Worm (Caenorhabditis elegans) whole organism, dauer: ENCODE data around the gene mcd-1.

Experiments
- unc-62 ChIP-seq: sonication (generic microtip); optimal IDR thresholded peaks from 2 replicates; lab custom pipeline; 2017; ENCODE audit warnings: missing biosample characterization, missing genetic modification reagents, missing genetic modification characterization

mcd-1 gene

DNA sequence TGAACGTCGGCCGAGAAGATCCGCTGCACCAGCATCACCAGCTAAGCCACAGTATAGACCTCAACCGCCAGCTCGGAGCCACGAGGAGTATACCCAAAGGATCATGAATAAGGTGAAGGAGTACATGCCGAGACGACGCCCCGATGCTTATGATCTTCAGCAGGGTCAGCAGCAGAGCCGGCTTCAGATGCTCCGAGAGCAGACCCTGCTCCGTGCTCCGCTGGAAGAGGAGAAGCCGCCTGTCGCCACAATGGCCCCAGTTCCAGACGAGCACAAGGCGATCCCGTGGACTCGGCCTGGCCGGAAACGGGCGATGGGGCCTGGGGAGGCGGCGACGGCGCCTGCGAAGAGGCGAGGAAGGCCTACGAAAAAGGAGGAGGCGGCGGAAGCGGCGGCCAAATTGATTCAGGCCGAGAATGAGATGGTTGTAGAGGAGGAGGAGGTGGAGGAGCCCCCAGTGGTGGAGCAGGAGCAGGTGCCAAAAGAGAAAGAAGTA, 8.0 kb downstream of the mcd-1 start:
- TF ChIP-seq unc-62, result no peak

DNA sequence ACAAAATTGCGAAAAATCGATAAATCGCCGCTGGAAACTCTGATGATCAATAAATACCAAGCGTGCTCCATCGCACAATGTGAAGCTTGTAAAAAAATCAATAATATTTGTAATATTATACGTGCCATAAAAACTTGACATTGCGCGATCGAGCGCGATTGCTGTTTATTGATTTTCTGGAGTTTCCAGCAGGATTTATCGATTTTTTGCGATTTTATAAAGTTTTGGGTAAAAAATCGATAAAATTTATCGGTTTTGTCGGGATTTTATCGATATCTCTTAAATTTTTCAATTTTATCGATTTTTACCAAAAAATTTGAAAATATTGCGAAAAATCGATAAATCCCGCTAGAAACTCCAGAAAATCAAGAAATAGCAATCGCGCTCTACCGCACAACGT, 11.4 kb downstream of the mcd-1 start:
- no peak for TF ChIP-seq unc-62

DNA sequence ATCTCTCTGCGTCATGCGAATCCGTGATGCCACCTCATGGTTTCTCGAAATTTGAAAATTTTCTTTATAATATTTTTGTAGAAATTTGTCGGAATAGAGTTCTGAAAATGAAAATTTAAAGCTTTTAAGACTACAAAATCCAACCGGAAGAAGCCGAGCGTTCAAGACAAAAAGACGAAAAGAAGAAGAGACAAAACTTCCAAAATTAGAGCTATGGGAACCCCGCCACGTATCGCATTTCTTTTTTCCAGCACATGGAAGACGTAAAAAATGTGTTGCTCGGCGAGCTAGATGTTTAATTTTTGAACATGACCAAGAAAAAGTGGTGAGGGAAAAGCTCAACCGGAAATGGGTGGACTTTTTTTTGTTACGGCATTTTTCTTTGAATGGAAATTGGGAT, 13.7 kb downstream of the mcd-1 start, which contains the start of gene W02B8.1:
TSS of gene W02B8.1 (minus strand) at position 101 of the 400 bp plus-strand sequence.
- no peak for TF ChIP-seq unc-62

DNA sequence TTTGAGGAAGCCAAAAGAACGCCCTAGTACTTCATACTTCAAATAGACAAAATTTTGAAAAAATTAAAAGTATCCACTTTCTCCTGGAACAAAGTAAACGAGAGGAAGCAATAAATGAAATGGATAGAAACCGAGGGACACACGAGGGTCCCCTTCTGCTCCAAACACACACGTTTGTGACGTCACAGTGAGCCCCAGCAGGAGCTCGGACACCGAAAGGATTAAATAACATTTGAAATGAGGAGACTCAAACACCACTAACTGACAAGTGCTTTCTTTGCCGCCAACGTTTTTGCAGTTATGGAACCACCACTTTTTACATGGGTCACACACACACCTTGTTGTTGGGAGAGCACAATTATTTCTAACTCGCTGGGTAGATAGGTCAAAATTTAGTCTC, 15.1 kb downstream of the mcd-1 start:
- TF ChIP-seq unc-62, result no peak

DNA sequence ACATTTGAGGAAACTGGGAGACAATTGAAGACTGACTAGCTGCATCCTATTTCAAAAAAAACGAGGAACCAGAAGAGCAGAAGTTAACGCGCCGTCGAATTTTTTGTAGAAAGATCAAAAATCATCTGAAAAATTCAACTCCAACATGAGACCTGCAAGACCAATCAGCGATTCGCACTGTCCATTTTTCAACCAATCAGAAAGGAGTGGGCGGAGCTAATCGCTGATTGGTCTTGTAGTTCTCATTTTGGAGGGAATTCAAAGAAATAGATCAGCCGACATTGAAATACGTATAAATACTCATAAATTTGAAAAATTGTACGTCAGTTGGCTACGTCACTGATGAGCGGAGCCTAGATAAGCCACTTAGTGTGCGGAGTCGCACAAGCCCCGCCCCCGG, 19.3 kb downstream of the mcd-1 start:
- no peak for TF ChIP-seq unc-62

DNA sequence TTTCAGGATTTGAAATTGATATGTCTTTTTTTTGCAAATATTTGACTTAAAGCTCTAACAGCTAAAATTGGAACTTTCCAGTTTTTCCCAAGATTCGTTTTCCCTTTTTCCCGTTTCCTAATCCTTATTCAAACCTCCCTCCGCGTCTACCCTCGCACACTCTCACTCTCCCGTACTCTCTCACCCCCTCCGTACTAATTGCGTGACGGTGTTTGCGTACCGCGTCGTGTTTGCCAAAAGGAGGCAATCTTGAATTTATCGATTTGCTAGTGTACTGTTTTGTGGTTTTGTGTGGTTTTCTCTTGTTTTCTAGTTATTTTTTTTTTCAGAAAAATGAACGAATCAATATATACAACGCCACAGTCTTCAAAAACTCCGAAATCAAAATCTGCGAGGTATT, 20.2 kb downstream of the mcd-1 start, which contains the start of gene citk-1:
TSS of gene citk-1 (plus strand) at position 323 of the 400 bp plus-strand sequence.
- TF ChIP-seq unc-62, result no peak

DNA sequence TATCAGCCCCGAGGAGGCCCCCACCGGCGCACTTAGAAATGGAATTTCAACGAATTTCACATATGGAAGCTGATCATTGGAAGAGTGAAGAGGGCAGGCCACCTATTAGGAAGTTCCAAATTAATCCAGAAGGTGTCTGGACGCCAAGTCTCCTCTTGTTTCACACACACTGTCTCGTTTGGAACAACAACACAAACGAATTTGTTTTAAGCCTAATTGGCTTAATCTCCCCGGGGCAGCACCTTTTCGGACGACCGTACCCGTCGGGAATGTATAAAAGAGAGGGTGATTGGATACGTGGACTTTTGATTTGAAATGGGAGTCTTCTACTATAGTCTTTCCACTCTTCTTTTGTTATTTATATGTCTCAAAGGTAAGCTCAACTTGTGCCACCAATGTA, 27.7 kb downstream of the mcd-1 start, which contains the start of gene mltn-3:
TSS of gene mltn-3 (plus strand) at position 301 of the 400 bp plus-strand sequence.
- no peak for TF ChIP-seq unc-62

DNA sequence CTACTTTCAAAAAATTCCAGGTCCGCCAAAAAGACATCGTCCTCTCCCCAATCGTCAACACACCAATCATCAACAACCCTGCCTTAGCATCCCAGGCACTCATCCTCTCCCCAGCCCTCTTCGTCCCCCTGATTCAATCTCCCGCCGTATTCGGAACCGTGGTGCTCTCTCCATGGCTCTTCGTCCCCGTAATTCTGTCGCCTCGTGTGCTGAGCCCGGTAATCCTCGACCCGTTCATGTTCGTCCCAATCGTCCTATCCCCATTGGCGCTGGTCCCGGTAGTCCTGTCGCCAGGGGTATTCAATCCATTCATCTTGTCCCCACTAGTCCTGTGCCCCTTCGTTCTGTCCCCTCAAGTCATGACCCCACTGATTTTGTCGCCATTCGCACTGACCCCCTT, 30.8 kb downstream of the mcd-1 start:
- TF ChIP-seq unc-62, result no peak

DNA sequence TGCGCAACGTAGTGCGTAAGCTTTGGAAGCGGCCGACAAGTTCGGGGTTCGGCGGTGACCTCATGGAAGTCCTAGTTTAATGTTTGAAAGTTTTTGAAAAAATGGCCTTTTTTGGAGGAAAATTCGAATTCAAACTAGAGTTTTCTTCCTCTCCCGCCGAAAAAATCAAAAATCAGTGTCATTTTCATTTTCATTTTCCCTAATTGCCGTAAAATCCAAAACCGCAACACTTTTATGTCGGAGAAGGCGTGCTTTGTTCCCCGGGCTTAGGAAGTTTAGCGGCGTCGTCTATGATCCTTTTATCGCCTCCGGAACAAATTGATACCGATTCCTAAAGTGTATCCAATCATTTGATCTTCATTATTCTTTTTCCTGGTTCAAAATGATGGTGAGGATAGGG, 36.6 kb downstream of the mcd-1 start, which contains the start of gene mltn-5:
TSS of gene mltn-5 (plus strand) at position 301 of the 400 bp plus-strand sequence.
- no peak for TF ChIP-seq unc-62

DNA sequence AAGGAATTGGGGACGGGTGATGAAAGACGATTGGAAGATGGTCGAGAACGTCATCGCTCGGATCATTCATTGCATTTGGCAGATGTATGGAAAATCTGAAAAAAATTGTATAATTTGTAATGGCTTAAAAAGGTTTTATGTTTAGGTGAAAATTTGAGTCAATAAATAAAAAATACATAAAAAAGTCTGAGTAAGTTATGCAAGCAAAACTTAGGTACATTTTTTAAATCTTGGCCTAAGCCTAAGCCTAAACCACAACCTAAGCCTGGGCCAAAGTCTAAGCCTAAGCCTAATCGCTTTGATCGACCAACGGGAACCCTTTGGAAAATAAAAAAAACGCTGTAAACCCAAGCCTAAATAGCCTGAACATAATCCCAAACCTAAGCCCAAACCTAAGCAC, 43.6 kb downstream of the mcd-1 start, which contains the start of gene hot-3:
TSS of gene hot-3 (minus strand) at position 101 of the 400 bp plus-strand sequence.
- no peak for TF ChIP-seq unc-62

DNA sequence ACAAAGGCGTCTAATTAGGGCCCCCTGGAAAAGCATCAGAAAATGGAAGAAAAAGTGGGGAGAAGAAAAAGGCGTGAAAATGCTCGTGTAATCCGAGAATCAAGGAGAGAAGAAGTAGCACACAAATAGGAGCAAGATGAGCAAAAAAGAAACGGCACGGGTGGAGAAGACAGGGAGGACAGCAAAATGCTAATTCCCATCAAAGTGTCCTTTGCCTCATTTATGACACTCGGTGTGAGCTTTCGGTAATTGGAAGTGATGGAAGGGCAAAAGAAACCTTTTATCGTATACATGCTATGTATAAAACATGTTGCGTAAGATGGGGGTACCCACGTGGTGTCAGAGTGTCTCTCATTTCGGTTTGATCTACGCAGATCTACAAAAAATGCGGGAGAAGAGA, 45.2 kb downstream of the mcd-1 start:
- no peak for TF ChIP-seq unc-62

DNA sequence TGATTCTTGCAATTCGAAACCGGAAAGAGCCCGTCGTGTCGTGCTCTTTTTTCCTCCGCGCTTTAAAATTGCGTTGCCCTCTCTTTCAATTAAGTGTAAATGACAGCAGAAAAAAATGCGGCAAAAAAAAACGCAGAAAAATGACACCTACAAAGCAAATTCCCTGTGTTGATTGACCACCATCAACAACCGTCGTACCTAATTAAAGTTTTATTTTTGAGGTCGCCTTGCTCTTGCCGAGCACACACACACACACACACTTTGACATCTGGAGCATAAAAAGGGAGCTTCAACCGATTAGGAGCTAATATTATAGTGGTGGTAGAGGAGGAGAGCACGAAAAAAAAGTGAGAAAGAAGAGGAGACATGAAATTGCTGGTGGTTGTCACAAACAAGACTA, 47.6 kb downstream of the mcd-1 start:
- no peak for TF ChIP-seq unc-62

DNA sequence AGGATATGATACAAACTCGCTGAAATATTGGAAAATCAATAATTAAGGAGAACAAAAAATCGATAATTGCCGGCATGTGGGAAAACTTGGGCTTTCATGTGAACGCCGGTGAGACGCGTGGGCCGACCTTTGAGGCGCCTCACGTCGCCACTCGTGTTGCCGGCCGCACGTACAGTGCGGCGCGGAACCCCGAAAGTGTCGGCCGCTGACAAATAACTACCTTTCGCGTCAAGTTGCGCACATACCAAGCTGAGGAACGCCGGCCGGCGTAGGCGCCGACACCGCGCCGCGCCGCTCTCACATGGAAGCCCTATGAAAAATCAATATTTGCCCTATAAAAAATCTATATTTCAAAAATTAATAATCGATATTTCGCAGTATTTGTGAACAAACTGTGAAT, 49.9 kb downstream of the mcd-1 start:
- TF ChIP-seq unc-62, result no peak

DNA sequence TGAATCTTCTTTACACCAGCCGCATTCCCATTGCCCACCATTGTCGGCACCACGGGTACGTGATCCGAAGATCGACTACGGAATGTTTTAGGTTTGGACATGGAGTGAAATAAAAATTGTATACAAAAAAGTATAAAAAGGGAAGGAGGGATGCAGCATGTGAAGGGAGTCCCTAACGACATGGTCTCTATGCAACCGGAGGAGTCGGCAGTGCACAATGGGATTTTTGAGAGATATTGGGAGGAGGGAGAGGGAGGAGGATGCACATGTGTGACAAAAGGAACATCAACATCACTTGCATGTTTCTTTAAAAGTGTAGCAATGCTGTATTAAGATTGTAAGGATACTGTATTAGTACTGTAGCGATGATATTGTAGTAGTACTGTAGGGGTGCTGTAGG, 51.2 kb downstream of the mcd-1 start, which contains the start of gene W07G1.1:
TSS of gene W07G1.1 (minus strand) at position 101 of the 400 bp plus-strand sequence.
- no peak for TF ChIP-seq unc-62

DNA sequence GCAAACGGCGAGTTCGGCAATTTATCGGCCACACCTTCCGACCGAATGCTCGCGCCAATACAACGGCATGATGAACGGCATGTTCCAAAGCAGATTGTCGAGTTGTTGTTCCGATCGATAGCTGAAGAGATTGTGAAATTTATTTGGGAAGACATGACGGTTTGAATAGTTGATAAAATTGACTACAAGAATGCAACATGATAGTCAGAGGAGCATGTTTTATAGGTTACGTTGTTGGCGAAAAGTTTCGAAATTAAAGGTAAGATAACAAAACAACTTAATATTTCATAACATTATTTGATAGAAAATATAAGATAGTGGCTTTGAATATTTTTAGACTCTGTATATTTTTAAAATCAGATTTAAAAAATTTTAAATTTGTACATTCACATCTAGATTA, 57.2 kb downstream of the mcd-1 start:
- no peak for TF ChIP-seq unc-62
